Fruit fly (Drosophila melanogaster) whole organism, embryonic: Measurements from ENCODE around the gene TTLL4B.

Source experiments
- Aef1 ChIP-seq: fragments of 200-800 bp; sonication (Bioruptor generic); IDR thresholded peaks from 3 replicates; pipeline ENCODE4 v1.3.6; 2022; ENCODE audit warnings: missing biosample characterization, missing genetic modification characterization
- CG10267 ChIP-seq: fragments of 200-800 bp; sonication (Bioruptor generic); optimal IDR thresholded peaks from 2 replicates; lab custom pipeline; 2018; ENCODE audit warnings: missing biosample characterization, mild to moderate bottlenecking, missing genetic modification characterization, moderate library complexity
- CG10321 ChIP-seq: fragments of 200-800 bp; sonication (Bioruptor generic); IDR thresholded peaks from 2 replicates; pipeline ENCODE4 v1.3.6; 2022; ENCODE audit warnings: missing biosample characterization, missing genetic modification characterization
- CG10431 ChIP-seq: fragments of 200-800 bp; sonication (Bioruptor generic); optimal IDR thresholded peaks from 3 replicates; lab custom pipeline; 2018; ENCODE audit warnings: missing biosample characterization, mild to moderate bottlenecking, missing genetic modification characterization
- CG10979 ChIP-seq: fragments of 200-800 bp; sonication (Bioruptor generic); optimal IDR thresholded peaks from 2 replicates; lab custom pipeline; 2018; ENCODE audit warnings: missing biosample characterization, mild to moderate bottlenecking, missing genetic modification characterization, moderate library complexity
- CG12391 ChIP-seq: fragments of 200-800 bp; sonication (Bioruptor generic); optimal IDR thresholded peaks from 3 replicates; lab custom pipeline; 2018; ENCODE audit warnings: missing biosample characterization, mild to moderate bottlenecking, missing genetic modification characterization, moderate library complexity
- CG12942 ChIP-seq: fragments of 200-800 bp; sonication (Bioruptor generic); optimal IDR thresholded peaks from 3 replicates; lab custom pipeline; 2016; ENCODE audit warnings: missing biosample characterization, missing genetic modification characterization
- CG13424 ChIP-seq: fragments of 200-800 bp; sonication (Bioruptor generic); optimal IDR thresholded peaks from 2 replicates; lab custom pipeline; 2019; ENCODE audit warnings: missing biosample characterization, mild to moderate bottlenecking, missing genetic modification characterization, moderate library complexity
- CG14441 ChIP-seq: fragments of 200-800 bp; sonication (Bioruptor generic); IDR thresholded peaks from 2 replicates; pipeline ENCODE4 v1.3.6; 2022; ENCODE audit warnings: missing biosample characterization, missing genetic modification characterization
- CG15269 ChIP-seq: fragments of 200-800 bp; sonication (Bioruptor generic); optimal IDR thresholded peaks from 2 replicates; lab custom pipeline; 2018; ENCODE audit warnings: missing biosample characterization, mild to moderate bottlenecking, missing genetic modification characterization, moderate library complexity
- CG2202 ChIP-seq: fragments of 200-800 bp; sonication (Bioruptor generic); optimal IDR thresholded peaks from 2 replicates; lab custom pipeline; 2018; ENCODE audit warnings: missing biosample characterization, mild to moderate bottlenecking, missing genetic modification characterization
- CG2889 ChIP-seq: fragments of 200-800 bp; sonication (Bioruptor generic); IDR thresholded peaks from 3 replicates; pipeline ENCODE4 v1.3.6; 2022; ENCODE audit warnings: missing biosample characterization, missing genetic modification characterization
- CG5180 ChIP-seq: fragments of 200-800 bp; sonication (Bioruptor generic); optimal IDR thresholded peaks from 3 replicates; lab custom pipeline; 2017; ENCODE audit warnings: missing biosample characterization, missing genetic modification characterization, mild to moderate bottlenecking, moderate library complexity, missing genetic modification reagents
- CG5245 ChIP-seq: fragments of 200-800 bp; sonication (Bioruptor generic); optimal IDR thresholded peaks from 3 replicates; lab custom pipeline; 2016; ENCODE audit warnings: missing biosample characterization, missing genetic modification characterization
- CG6854 ChIP-seq: fragments of 200-800 bp; sonication (Bioruptor generic); optimal IDR thresholded peaks from 3 replicates; lab custom pipeline; 2017; ENCODE audit warnings: missing biosample characterization, mild to moderate bottlenecking, missing genetic modification characterization
- CG8944 ChIP-seq: fragments of 200-800 bp; sonication (Bioruptor generic); optimal IDR thresholded peaks from 3 replicates; lab custom pipeline; 2016; ENCODE audit warnings: missing biosample characterization, missing genetic modification characterization
- D19A ChIP-seq: fragments of 200-800 bp; optimal IDR thresholded peaks from 3 replicates; lab custom pipeline; 2019; ENCODE audit warnings: missing biosample characterization, mild to moderate bottlenecking, missing genetic modification characterization, moderate library complexity
- Dek ChIP-seq: fragments of 200-800 bp; sonication (Bioruptor generic); optimal IDR thresholded peaks from 3 replicates; lab custom pipeline; 2019; ENCODE audit warnings: missing biosample characterization, mild to moderate bottlenecking, missing genetic modification characterization, moderate library complexity
- Drgx ChIP-seq: fragments of 200-800 bp; sonication (Bioruptor generic); IDR thresholded peaks from 2 replicates; pipeline ENCODE4 v1.3.6; 2022; ENCODE audit warnings: missing biosample characterization, missing genetic modification characterization
- E2f2 ChIP-seq: fragments of 200-800 bp; sonication (Bioruptor generic); IDR thresholded peaks from 2 replicates; pipeline ENCODE4 v1.3.6; 2022; ENCODE audit warnings: missing biosample characterization, missing genetic modification characterization
- ERR ChIP-seq: fragments of 200-800 bp; sonication (Bioruptor generic); optimal IDR thresholded peaks from 2 replicates; lab custom pipeline; 2016; ENCODE audit warnings: missing biosample characterization, missing genetic modification characterization
- Ets97D ChIP-seq: fragments of 200-800 bp; sonication (Bioruptor generic); optimal IDR thresholded peaks from 3 replicates; lab custom pipeline; 2016; ENCODE audit warnings: missing biosample characterization, missing genetic modification characterization
- Hr51 ChIP-seq, 2 experiments: fragments of 200-800 bp; sonication (Bioruptor generic); optimal IDR thresholded peaks; 2 replicates in 1 of 2; 3 replicates in 1 of 2; lab custom pipeline; 2016 to 2018; ENCODE audit warnings: missing biosample characterization in 2 of 2, missing genetic modification characterization in 2 of 2, mild to moderate bottlenecking in 1 of 2, moderate library complexity in 1 of 2
- Hr78 ChIP-seq, 2 experiments: fragments of 200-800 bp in 1 of 2; fragments of >200 bp in 1 of 2; sonication (Bioruptor generic) in 1 of 2; optimal IDR thresholded peaks; 2 replicates each; lab custom pipeline; 2017 to 2019; ENCODE audit warnings: missing biosample characterization in 2 of 2, missing genetic modification characterization in 2 of 2, mild to moderate bottlenecking in 1 of 2, moderate library complexity in 1 of 2
- Jarid2 ChIP-seq: fragments of 200-800 bp; sonication (Bioruptor generic); optimal IDR thresholded peaks from 3 replicates; lab custom pipeline; 2017; ENCODE audit warnings: mild to moderate bottlenecking, missing biosample characterization, missing genetic modification reagents, missing genetic modification characterization
- Oli ChIP-seq: fragments of 200-800 bp; sonication (Bioruptor generic); optimal IDR thresholded peaks from 2 replicates; lab custom pipeline; 2018; ENCODE audit warnings: missing biosample characterization, mild to moderate bottlenecking, missing genetic modification characterization, moderate library complexity
- Optix ChIP-seq: fragments of 200-800 bp; sonication (Bioruptor generic); IDR thresholded peaks from 3 replicates; pipeline ENCODE4 v1.3.6; 2022; ENCODE audit warnings: missing biosample characterization, missing genetic modification characterization
- PHDP ChIP-seq: fragments of 200-800 bp; sonication (Bioruptor generic); optimal IDR thresholded peaks from 3 replicates; lab custom pipeline; 2018; ENCODE audit warnings: missing biosample characterization, mild to moderate bottlenecking, missing genetic modification characterization, moderate library complexity
- Sin3A ChIP-seq: fragments of >200 bp; optimal IDR thresholded peaks from 2 replicates; lab custom pipeline; 2018
- YL-1 ChIP-seq: fragments of 200-800 bp; sonication (Bioruptor generic); optimal IDR thresholded peaks from 3 replicates; lab custom pipeline; 2017; ENCODE audit warnings: missing biosample characterization, mild to moderate bottlenecking, missing genetic modification characterization
- aop ChIP-seq: fragments of 200-800 bp; sonication (Bioruptor generic); IDR thresholded peaks from 2 replicates; pipeline ENCODE4 v1.3.6; 2022; ENCODE audit warnings: missing biosample characterization, missing genetic modification characterization
- ara ChIP-seq: fragments of 200-800 bp; sonication (Bioruptor generic); IDR thresholded peaks from 2 replicates; pipeline ENCODE4 v1.3.6; 2022; ENCODE audit warnings: missing biosample characterization, missing genetic modification characterization
- chif ChIP-seq, 2 experiments: fragments of 200-800 bp; sonication (Bioruptor generic); optimal IDR thresholded peaks; 3 replicates each; lab custom pipeline; 2016; ENCODE audit warnings: missing biosample characterization in 2 of 2, missing genetic modification characterization in 2 of 2
- chm ChIP-seq: fragments of 200-800 bp; sonication (Bioruptor generic); IDR thresholded peaks from 2 replicates; pipeline ENCODE4 v1.3.6; 2022; ENCODE audit warnings: missing biosample characterization, missing genetic modification characterization
- chn ChIP-seq: fragments of 200-800 bp; sonication (Bioruptor generic); optimal IDR thresholded peaks from 2 replicates; lab custom pipeline; 2016; ENCODE audit warnings: missing biosample characterization, missing genetic modification characterization
- ci ChIP-seq: fragments of 200-800 bp; sonication (Bioruptor generic); IDR thresholded peaks from 3 replicates; pipeline ENCODE4 v1.3.6; 2022; ENCODE audit warnings: missing biosample characterization, missing genetic modification characterization
- croc ChIP-seq: fragments of 200-800 bp; sonication (Bioruptor generic); conservative IDR thresholded peaks from 3 replicates; pipeline ENCODE4 v1.3.6; 2022; ENCODE audit warnings: missing biosample characterization, missing genetic modification characterization
- crp ChIP-seq, 2 experiments: fragments of 200-800 bp; sonication (Bioruptor generic); optimal IDR thresholded peaks; 2 replicates in 1 of 2; 3 replicates in 1 of 2; lab custom pipeline; 2017; ENCODE audit warnings: missing biosample characterization in 2 of 2, missing genetic modification characterization in 2 of 2, mild to moderate bottlenecking in 1 of 2, moderate library complexity in 1 of 2
- disco-r ChIP-seq: fragments of 200-800 bp; sonication (Bioruptor generic); optimal IDR thresholded peaks from 2 replicates; lab custom pipeline; 2016; ENCODE audit warnings: missing biosample characterization, missing genetic modification characterization
- en ChIP-seq: fragments of 200-800 bp; sonication (Bioruptor generic); optimal IDR thresholded peaks from 2 replicates; lab custom pipeline; 2016; ENCODE audit warnings: missing biosample characterization, missing genetic modification characterization
- gsb ChIP-seq: fragments of 200-800 bp; sonication (Bioruptor generic); IDR thresholded peaks from 2 replicates; pipeline ENCODE4 v1.3.6; 2022; ENCODE audit warnings: missing biosample characterization, missing genetic modification characterization
- gt ChIP-seq: fragments of 200-800 bp; sonication (Bioruptor generic); IDR thresholded peaks from 2 replicates; pipeline ENCODE4 v1.3.6; 2022; ENCODE audit warnings: missing biosample characterization, missing genetic modification characterization
- nerfin-2 ChIP-seq: fragments of 200-800 bp; sonication (Bioruptor generic); IDR thresholded peaks from 2 replicates; pipeline ENCODE4 v1.3.6; 2022; ENCODE audit warnings: missing biosample characterization, missing genetic modification characterization; ENCODE audit not compliant: partially characterized antibody
- sc ChIP-seq, 3 experiments: fragments of >200 bp in 2 of 3; fragments of 200-800 bp in 1 of 3; sonication (Bioruptor generic) in 1 of 3; optimal IDR thresholded peaks; 2 replicates in 2 of 3; 3 replicates in 1 of 3; lab custom pipeline; 2017; ENCODE audit warnings: mild to moderate bottlenecking in 1 of 3, missing biosample characterization in 1 of 3, missing genetic modification characterization in 1 of 3, missing genetic modification reagents in 1 of 3
- sna ChIP-seq: fragments of 200-800 bp; sonication (Bioruptor generic); IDR thresholded peaks from 2 replicates; pipeline ENCODE4 v1.3.6; 2022; ENCODE audit warnings: missing biosample characterization, missing genetic modification characterization; ENCODE audit not compliant: partially characterized antibody
- sob ChIP-seq: fragments of 200-800 bp; sonication (Bioruptor generic); IDR thresholded peaks from 2 replicates; pipeline ENCODE4 v1.3.6; 2022; ENCODE audit warnings: missing biosample characterization, missing genetic modification characterization
- sr ChIP-seq: fragments of 200-800 bp; sonication (Bioruptor generic); IDR thresholded peaks from 3 replicates; pipeline ENCODE4 v1.3.6; 2022; ENCODE audit warnings: missing biosample characterization, missing genetic modification characterization
- twi ChIP-seq: fragments of 200-800 bp; optimal IDR thresholded peaks from 2 replicates; lab custom pipeline; 2019; ENCODE audit warnings: missing biosample characterization, mild to moderate bottlenecking, missing genetic modification characterization, moderate library complexity
- yki ChIP-seq: fragments of >200 bp; optimal IDR thresholded peaks from 3 replicates; lab custom pipeline; 2018
- zfh2 ChIP-seq: fragments of 200-800 bp; sonication (Bioruptor generic); optimal IDR thresholded peaks from 2 replicates; lab custom pipeline; 2016; ENCODE audit warnings: missing biosample characterization, missing genetic modification characterization

The TTLL4B gene

dm6 chr2L:3853507-3854030, 8.9 kb upstream of the TTLL4B start (continued):
- TF ChIP-seq Ets97D (GFP tag; lab: Kevin White, UChicago) (no peak), Hr51 (GFP tag; optimal IDR thresholded peaks at IDR 0.05; lab: Kevin White, UChicago) (no peak), CG5245 (GFP tag; lab: Kevin White, UChicago) (no peak), CG12942 (no peak), gt (GFP tag; lab: Robert Waterston, UW) (no peak), CG10321 (no peak), aop (GFP tag; lab: Robert Waterston, UW) (no peak), Optix (GFP tag; lab: Robert Waterston, UW) (no peak), D19A (peak; percentile 0), sc (optimal IDR thresholded peaks at IDR 0.05; lab: Kevin White, UChicago) (no peak), sc (GFP tag; optimal IDR thresholded peaks at IDR 0.05; lab: Kevin White, UChicago) (no peak), Hr78 (GFP tag; optimal IDR thresholded peaks at IDR 0.05; lab: Kevin White, UChicago) (no peak), chif (GFP tag; optimal IDR thresholded peaks at IDR 0.05; lab: Kevin White, UChicago) (peak in 1 of 2 experiments; percentile 4), ara (peak; percentile 26; the same call in 1 of the 2 replicates), yki (lab: Kevin White, UChicago) (no peak), CG8944 (GFP tag; lab: Kevin White, UChicago) (no peak), CG10431 (no peak), Dek (no peak), sr (GFP tag; lab: Robert Waterston, UW) (no peak), ERR (no peak), Aef1 (GFP tag; lab: Robert Waterston, UW) (no peak), zfh2 (GFP tag; lab: Kevin White, UChicago) (no peak), en (no peak)

dm6 chr2L:3855528-3856189, 6.8 kb upstream of the TTLL4B start:
- TF ChIP-seq crp (GFP tag; optimal IDR thresholded peaks at IDR 0.05; lab: Kevin White, UChicago) (no peak), sc (optimal IDR thresholded peaks at IDR 0.05; lab: Kevin White, UChicago) (no peak), sc (GFP tag; optimal IDR thresholded peaks at IDR 0.05; lab: Kevin White, UChicago) (peak; percentile 16), croc (GFP tag; lab: Robert Waterston, UW) (no peak), CG10979 (tag; lab: Kevin White, UChicago) (peak; percentile 64), sna (GFP tag; lab: Robert Waterston, UW) (no peak), disco-r (GFP tag; lab: Kevin White, UChicago) (no peak), gsb (GFP tag; lab: Robert Waterston, UW) (no peak), CG10267 (peak; percentile 18), Sin3A (no peak), CG5180 (GFP tag; lab: Kevin White, UChicago) (no peak), E2f2 (GFP tag; lab: Robert Waterston, UW) (0 out of 2 replicates have a peak, but pooled peaks have one; percentile 11), YL-1 (no peak), PHDP (peak; percentile 24), Drgx (GFP tag; lab: Robert Waterston, UW) (no peak), sob (GFP tag; lab: Robert Waterston, UW) (no peak), Oli (peak; percentile 39), CG15269 (tag; lab: Kevin White, UChicago) (peak; percentile 5), CG2202 (tag; lab: Kevin White, UChicago) (no peak), CG2889 (GFP tag; lab: Robert Waterston, UW) (no peak), CG13424 (tag; lab: Kevin White, UChicago) (peak; percentile 26), nerfin-2 (GFP tag; lab: Robert Waterston, UW) (no peak; the same call in 1 of the 2 replicates), chm (no peak), chn (GFP tag; lab: Kevin White, UChicago) (no peak), CG6854 (GFP tag; lab: Kevin White, UChicago) (no peak), ci (GFP tag; lab: Robert Waterston, UW) (no peak), Jarid2 (GFP tag; lab: Kevin White, UChicago) (no peak), twi (tag; lab: Kevin White, UChicago) (no peak), CG12391 (tag; lab: Kevin White, UChicago) (peak; percentile 42), CG14441 (no peak)
